Worm (Caenorhabditis elegans): Measurements from ENCODE around the gene ntc-1.

- TF ChIP-seq egl-5 (tag; optimal IDR thresholded peaks at IDR 0.05) (no peak), elt-2 (tag; optimal IDR thresholded peaks at IDR 0.05) (no peak), ztf-11 (tag; optimal IDR thresholded peaks at IDR 0.05) (no peak), hmg-11 (tag; optimal IDR thresholded peaks at IDR 0.05) (no peak), zag-1 (tag; optimal IDR thresholded peaks at IDR 0.05) (no peak), daf-12 (tag; optimal IDR thresholded peaks at IDR 0.05) (no peak), pqm-1 (tag; optimal IDR thresholded peaks at IDR 0.05) (no peak), ceh-82 (tag; optimal IDR thresholded peaks at IDR 0.05) (no peak), egl-27 (tag; optimal IDR thresholded peaks at IDR 0.05) (no peak)
Measured at ce11 chrX:4902376-4902775, 36.5 kb downstream of the ntc-1 start.
